Fruit fly (Drosophila melanogaster): Measurements from ENCODE around the gene CG17350.

Gene CG17350

DNA sequence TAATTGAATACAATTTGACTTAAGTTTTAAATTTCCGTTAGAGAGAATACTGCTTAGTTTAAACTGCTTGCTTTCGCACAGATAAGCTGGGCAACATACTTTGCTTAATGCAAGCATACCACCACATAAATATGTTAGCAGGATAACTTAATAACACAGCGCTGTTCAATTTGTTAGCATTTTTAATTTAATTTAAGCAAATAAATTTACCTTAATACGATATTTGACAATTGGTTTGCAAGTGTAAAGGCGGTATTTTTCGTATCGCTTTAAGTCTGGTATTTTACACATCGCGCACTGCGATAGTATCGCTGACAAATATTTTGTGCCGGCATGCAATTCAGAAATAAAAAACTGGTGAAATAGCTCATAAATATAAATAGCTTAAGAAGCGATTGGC is 49.6 kb downstream of the CG17350 start, which contains the start of gene RtcB (continued):
- TF ChIP-seq CG11695 (GFP tag; IDR thresholded peaks at IDR 0.05), result no peak
- TF ChIP-seq az2 (GFP tag; optimal IDR thresholded peaks at IDR 0.05), result no peak
- TF ChIP-seq CG1602 (GFP tag; optimal IDR thresholded peaks at IDR 0.05), result no peak
- no peak for TF ChIP-seq toy (GFP tag; IDR thresholded peaks at IDR 0.05)
- peak; percentile 96; the same call in 2 of the 3 replicates for TF ChIP-seq Doc3 (GFP tag; IDR thresholded peaks at IDR 0.05; ENCODE audit: partially characterized antibody)
- TF ChIP-seq tap (tag; optimal IDR thresholded peaks at IDR 0.05), result no peak
- peak; percentile 75 for TF ChIP-seq CG17186 (GFP tag; optimal IDR thresholded peaks at IDR 0.05)
- TF ChIP-seq CG10543 (GFP tag; optimal IDR thresholded peaks at IDR 0.05), result no peak
- peak; percentile 87 for TF ChIP-seq chinmo (GFP tag; IDR thresholded peaks at IDR 0.05; ENCODE audit: partially characterized antibody)
- no peak for TF ChIP-seq CG13894 (tag; optimal IDR thresholded peaks at IDR 0.05)
- no peak for TF ChIP-seq CG14050 (GFP tag; IDR thresholded peaks at IDR 0.05)
- TF ChIP-seq slbo (GFP tag; IDR thresholded peaks at IDR 0.05), result peak; percentile 35; the same call in 1 of the 2 replicates
- no peak for TF ChIP-seq pfk (GFP tag; optimal IDR thresholded peaks at IDR 0.05)
- no peak for TF ChIP-seq ara (GFP tag; IDR thresholded peaks at IDR 0.05)
- TF ChIP-seq CG4707 (GFP tag; optimal IDR thresholded peaks at IDR 0.05), result no peak
- peak; percentile 12 for TF ChIP-seq lbe (GFP tag; optimal IDR thresholded peaks at IDR 0.05)
- no peak for TF ChIP-seq Hmx (GFP tag; optimal IDR thresholded peaks at IDR 0.05)
- no peak for TF ChIP-seq NK7.1 (GFP tag; optimal IDR thresholded peaks at IDR 0.05)
- TF ChIP-seq CG16813 (GFP tag; IDR thresholded peaks at IDR 0.05; ENCODE audit: partially characterized antibody), result peak; percentile 98
- no peak for TF ChIP-seq CG33557 (GFP tag; optimal IDR thresholded peaks at IDR 0.05)
- no peak for TF ChIP-seq CG5245 (GFP tag; optimal IDR thresholded peaks at IDR 0.05)
- no peak for TF ChIP-seq dati (GFP tag; IDR thresholded peaks at IDR 0.05)
- TF ChIP-seq Eip74EF (GFP tag; optimal IDR thresholded peaks at IDR 0.05), result no peak
- TF ChIP-seq CrebB (tag; optimal IDR thresholded peaks at IDR 0.05), result no peak
- peak; percentile 8 for TF ChIP-seq CG8290 (GFP tag; optimal IDR thresholded peaks at IDR 0.05)
- peak in 1 of 2 experiments; percentile 31 for TF ChIP-seq CG8290 (tag; optimal IDR thresholded peaks at IDR 0.05)
- no peak for TF ChIP-seq aop (GFP tag; IDR thresholded peaks at IDR 0.05)
- TF ChIP-seq ken (GFP tag; IDR thresholded peaks at IDR 0.05), result no peak
- TF ChIP-seq Max (GFP tag; optimal IDR thresholded peaks at IDR 0.05), result peak; percentile 15
- no peak for TF ChIP-seq CG9609 (GFP tag; optimal IDR thresholded peaks at IDR 0.05)
- no peak for TF ChIP-seq CG17328 (GFP tag; IDR thresholded peaks at IDR 0.05)
- no peak for TF ChIP-seq fu2 (GFP tag; optimal IDR thresholded peaks at IDR 0.05)
- no peak for TF ChIP-seq Drgx (GFP tag; IDR thresholded peaks at IDR 0.05)
- TF ChIP-seq CG2889 (GFP tag; IDR thresholded peaks at IDR 0.05), result no peak
- TF ChIP-seq rib (GFP tag; IDR thresholded peaks at IDR 0.05), result no peak
- no peak for TF ChIP-seq pros (GFP tag; optimal IDR thresholded peaks at IDR 0.05)
- TF ChIP-seq chif (GFP tag; optimal IDR thresholded peaks at IDR 0.05), result no peak
- TF ChIP-seq CG9727 (GFP tag; optimal IDR thresholded peaks at IDR 0.05), result no peak
- TF ChIP-seq CG17912 (GFP tag; optimal IDR thresholded peaks at IDR 0.05), result no peak
- TF ChIP-seq CG10147 (GFP tag; optimal IDR thresholded peaks at IDR 0.05), result no peak
- TF ChIP-seq Rx (GFP tag; IDR thresholded peaks at IDR 0.05), result no peak
- peak; percentile 53 for TF ChIP-seq gfzf (GFP tag; optimal IDR thresholded peaks at IDR 0.05)
- no peak for TF ChIP-seq Gsc (GFP tag; IDR thresholded peaks at IDR 0.05)
- no peak for TF ChIP-seq jumu (GFP tag; optimal IDR thresholded peaks at IDR 0.05)
- TF ChIP-seq Nf-YB (GFP tag; optimal IDR thresholded peaks at IDR 0.05), result no peak
- TF ChIP-seq Dref (GFP tag; IDR thresholded peaks at IDR 0.05), result peak; percentile 42
- TF ChIP-seq gcm (GFP tag; optimal IDR thresholded peaks at IDR 0.05), result no peak
- no peak for TF ChIP-seq peb (GFP tag; IDR thresholded peaks at IDR 0.05)
- TF ChIP-seq CG42726 (GFP tag; IDR thresholded peaks at IDR 0.05; ENCODE audit: partially characterized antibody), result peak; percentile 97
- no peak for TF ChIP-seq CG8388 (GFP tag; optimal IDR thresholded peaks at IDR 0.05)
- TF ChIP-seq CG2116 (GFP tag; optimal IDR thresholded peaks at IDR 0.05), result peak; percentile 64
- no peak for TF ChIP-seq CG9437 (GFP tag; optimal IDR thresholded peaks at IDR 0.05)
